Worm (Caenorhabditis elegans): Measurements from ENCODE around the gene F56A8.9.
"Not testable (repeated sequence)": the region's sequence is repeated elsewhere in the genome, so short reads cannot be mapped to it uniquely, and the experiment has no call there.

ce11 chrIII:13292971-13293514, 38.6 kb downstream of the F56A8.9 start, which contains the start of gene set-25:
- TF ChIP-seq lin-13, nhr-237 (tag; optimal IDR thresholded peaks at IDR 0.05): not testable (repeated sequence)
- peak; percentile 50 for TF ChIP-seq sptf-1 (tag; optimal IDR thresholded peaks at IDR 0.05)

Measured in whole organism, mixed stage, embryonic.